Fruit fly (Drosophila melanogaster) whole organism, embryonic: ENCODE measurements around the gene CG9222.

ENCODE experiments used
- CG10431 ChIP-seq: fragments of 200-800 bp; sonication (Bioruptor generic); optimal IDR thresholded peaks from 3 replicates; lab custom pipeline; 2018; ENCODE audit warnings: missing biosample characterization, mild to moderate bottlenecking, missing genetic modification characterization
- CG10462 ChIP-seq: fragments of 200-800 bp; sonication (Bioruptor generic); optimal IDR thresholded peaks from 2 replicates; lab custom pipeline; 2016; ENCODE audit warnings: missing biosample characterization, missing genetic modification characterization
- CG12104 ChIP-seq: fragments of 200-800 bp; sonication (Bioruptor generic); optimal IDR thresholded peaks from 3 replicates; lab custom pipeline; 2016; ENCODE audit warnings: missing biosample characterization, missing genetic modification characterization
- CG13123 ChIP-seq: fragments of 200-800 bp; sonication (Bioruptor generic); optimal IDR thresholded peaks from 2 replicates; lab custom pipeline; 2016; ENCODE audit warnings: missing biosample characterization, missing genetic modification characterization
- CG13624 ChIP-seq: fragments of 200-800 bp; sonication (Bioruptor generic); optimal IDR thresholded peaks from 2 replicates; lab custom pipeline; 2016; ENCODE audit warnings: missing biosample characterization, missing genetic modification characterization
- CG17912 ChIP-seq: fragments of 200-800 bp; sonication (Bioruptor generic); optimal IDR thresholded peaks from 2 replicates; lab custom pipeline; 2018; ENCODE audit warnings: missing biosample characterization, mild to moderate bottlenecking, missing genetic modification characterization
- CG18599 ChIP-seq: fragments of 200-800 bp; sonication (Bioruptor generic); optimal IDR thresholded peaks from 3 replicates; lab custom pipeline; 2017; ENCODE audit warnings: missing biosample characterization, missing genetic modification characterization, mild to moderate bottlenecking, moderate library complexity, missing genetic modification reagents
- CG34376 ChIP-seq: fragments of 200-800 bp; sonication (Bioruptor generic); optimal IDR thresholded peaks from 2 replicates; lab custom pipeline; 2018; ENCODE audit warnings: missing biosample characterization, mild to moderate bottlenecking, missing genetic modification characterization
- CG3847 ChIP-seq: fragments of 200-800 bp; sonication (Bioruptor generic); IDR thresholded peaks from 2 replicates; pipeline ENCODE4 v1.3.6; 2022; ENCODE audit warnings: missing biosample characterization, missing genetic modification characterization
- CG4424 ChIP-seq: fragments of 200-800 bp; sonication (Bioruptor generic); optimal IDR thresholded peaks from 3 replicates; lab custom pipeline; 2016; ENCODE audit warnings: missing biosample characterization, missing genetic modification characterization
- CG4707 ChIP-seq: fragments of 200-800 bp; sonication (Bioruptor generic); optimal IDR thresholded peaks from 2 replicates; lab custom pipeline; 2018; ENCODE audit warnings: missing biosample characterization, mild to moderate bottlenecking, missing genetic modification characterization, moderate library complexity
- CG8290 ChIP-seq, 3 experiments: fragments of 200-800 bp; sonication (Bioruptor generic); optimal IDR thresholded peaks; 2 replicates each; lab custom pipeline; 2016 to 2019; ENCODE audit warnings: missing biosample characterization in 3 of 3, missing genetic modification characterization in 3 of 3, mild to moderate bottlenecking in 2 of 3, moderate library complexity in 1 of 3
- Chrac-16 ChIP-seq: fragments of 200-800 bp; sonication (Bioruptor generic); optimal IDR thresholded peaks from 3 replicates; lab custom pipeline; 2016; ENCODE audit warnings: missing biosample characterization, missing genetic modification characterization
- CrebB ChIP-seq: fragments of 200-800 bp; sonication (Bioruptor generic); optimal IDR thresholded peaks from 3 replicates; lab custom pipeline; 2018; ENCODE audit warnings: missing biosample characterization, mild to moderate bottlenecking, missing genetic modification characterization
- Eip74EF ChIP-seq, 2 experiments: fragments of 200-800 bp in 1 of 2; fragments of >200 bp in 1 of 2; sonication (Bioruptor generic) in 1 of 2; optimal IDR thresholded peaks; 2 replicates each; lab custom pipeline; 2017 to 2019; ENCODE audit warnings: missing biosample characterization in 2 of 2, missing genetic modification characterization in 2 of 2, mild to moderate bottlenecking in 1 of 2, moderate library complexity in 1 of 2
- Fer1 ChIP-seq: fragments of 200-800 bp; sonication (Bioruptor generic); optimal IDR thresholded peaks from 2 replicates; lab custom pipeline; 2017; ENCODE audit warnings: missing biosample characterization, mild to moderate bottlenecking, missing genetic modification characterization
- GATAe ChIP-seq: fragments of 200-800 bp; sonication (Bioruptor generic); conservative IDR thresholded peaks from 2 replicates; pipeline ENCODE4 v1.3.6; 2022; ENCODE audit warnings: missing biosample characterization, missing genetic modification characterization
- H15 ChIP-seq: fragments of 200-800 bp; sonication (Bioruptor generic); IDR thresholded peaks from 3 replicates; pipeline ENCODE4 v1.3.6; 2022; ENCODE audit warnings: missing biosample characterization, missing genetic modification characterization
- Hey ChIP-seq: fragments of 200-800 bp; sonication (Bioruptor generic); optimal IDR thresholded peaks from 3 replicates; lab custom pipeline; 2018; ENCODE audit warnings: missing biosample characterization, mild to moderate bottlenecking, missing genetic modification characterization
- Lhr ChIP-seq: fragments of 200-800 bp; sonication (Bioruptor generic); optimal IDR thresholded peaks from 3 replicates; lab custom pipeline; 2017; ENCODE audit warnings: mild to moderate bottlenecking, missing biosample characterization, missing genetic modification reagents, missing genetic modification characterization
- MTF-1 ChIP-seq: fragments of 200-800 bp; sonication (Bioruptor generic); optimal IDR thresholded peaks from 2 replicates; lab custom pipeline; 2018; ENCODE audit warnings: missing biosample characterization, mild to moderate bottlenecking, missing genetic modification characterization, borderline replicate concordance
- Med ChIP-seq: fragments of 200-800 bp; sonication (Bioruptor generic); peaks from one replicate; lab custom pipeline; 2016; ENCODE audit warnings: missing biosample characterization, missing genetic modification characterization, mild to moderate bottlenecking, inconsistent platforms, moderate library complexity
- Ptx1 ChIP-seq: fragments of 200-800 bp; sonication (Bioruptor generic); IDR thresholded peaks from 2 replicates; pipeline ENCODE4 v1.3.6; 2022; ENCODE audit warnings: missing biosample characterization, missing genetic modification characterization
- Trl ChIP-seq, 3 experiments: fragments of >200 bp in 2 of 3; fragments of 200-800 bp in 1 of 3; sonication (Bioruptor generic) in 1 of 3; optimal IDR thresholded peaks; 2 replicates in 1 of 3; 3 replicates in 2 of 3; lab custom pipeline; 2016 to 2017; ENCODE audit warnings: missing biosample characterization in 1 of 3, missing genetic modification characterization in 1 of 3
- Xbp1 ChIP-seq: fragments of 200-800 bp; sonication (Bioruptor generic); optimal IDR thresholded peaks from 3 replicates; lab custom pipeline; 2016; ENCODE audit warnings: missing biosample characterization, mild to moderate bottlenecking, missing genetic modification characterization
- ato ChIP-seq: fragments of 200-800 bp; sonication (Bioruptor generic); IDR thresholded peaks from 2 replicates; pipeline ENCODE4 v1.3.6; 2022; ENCODE audit warnings: missing biosample characterization, missing genetic modification characterization; ENCODE audit not compliant: partially characterized antibody
- bsh ChIP-seq, 2 experiments: fragments of 200-800 bp; sonication (Bioruptor generic); optimal IDR thresholded peaks; 2 replicates each; lab custom pipeline; 2017 to 2018; ENCODE audit warnings: mild to moderate bottlenecking in 2 of 2, missing biosample characterization in 2 of 2, missing genetic modification characterization in 2 of 2, moderate library complexity in 1 of 2
- chinmo ChIP-seq: fragments of 200-800 bp; sonication (Bioruptor generic); IDR thresholded peaks from 4 replicates; pipeline ENCODE4 v1.3.6; 2022; ENCODE audit warnings: missing biosample characterization, missing genetic modification characterization; ENCODE audit not compliant: partially characterized antibody
- chn ChIP-seq: fragments of 200-800 bp; sonication (Bioruptor generic); optimal IDR thresholded peaks from 2 replicates; lab custom pipeline; 2016; ENCODE audit warnings: missing biosample characterization, missing genetic modification characterization
- cwo ChIP-seq: fragments of 200-800 bp; sonication (Bioruptor generic); optimal IDR thresholded peaks from 3 replicates; lab custom pipeline; 2017; ENCODE audit warnings: missing biosample characterization, missing genetic modification characterization, mild to moderate bottlenecking, moderate library complexity, missing genetic modification reagents
- disco-r ChIP-seq: fragments of 200-800 bp; sonication (Bioruptor generic); optimal IDR thresholded peaks from 2 replicates; lab custom pipeline; 2016; ENCODE audit warnings: missing biosample characterization, missing genetic modification characterization
- dmrt11E ChIP-seq: fragments of 200-800 bp; sonication (Bioruptor generic); optimal IDR thresholded peaks from 3 replicates; lab custom pipeline; 2018; ENCODE audit warnings: missing biosample characterization, mild to moderate bottlenecking, missing genetic modification characterization, moderate library complexity
- ems ChIP-seq: fragments of 200-800 bp; sonication (Bioruptor generic); optimal IDR thresholded peaks from 3 replicates; lab custom pipeline; 2016; ENCODE audit warnings: missing biosample characterization, missing genetic modification characterization
- ftz-f1 ChIP-seq: fragments of 200-800 bp; sonication (Bioruptor generic); optimal IDR thresholded peaks from 2 replicates; lab custom pipeline; 2016; ENCODE audit warnings: missing biosample characterization, missing genetic modification characterization
- grau ChIP-seq: fragments of 200-800 bp; optimal IDR thresholded peaks from 3 replicates; lab custom pipeline; 2019; ENCODE audit warnings: missing biosample characterization, mild to moderate bottlenecking, missing genetic modification characterization, moderate library complexity
- jumu ChIP-seq: fragments of 200-800 bp; sonication (Bioruptor generic); optimal IDR thresholded peaks from 3 replicates; lab custom pipeline; 2016; ENCODE audit warnings: missing biosample characterization, missing genetic modification characterization
- kay ChIP-seq: fragments of 200-800 bp; sonication (Bioruptor generic); optimal IDR thresholded peaks from 2 replicates; lab custom pipeline; 2016; ENCODE audit warnings: missing biosample characterization, missing genetic modification characterization
- kni ChIP-seq: fragments of 200-800 bp; sonication (Bioruptor generic); optimal IDR thresholded peaks from 3 replicates; lab custom pipeline; 2017; ENCODE audit warnings: mild to moderate bottlenecking, missing biosample characterization, missing genetic modification reagents, missing genetic modification characterization
- mirr ChIP-seq: fragments of 200-800 bp; sonication (Bioruptor generic); optimal IDR thresholded peaks from 3 replicates; lab custom pipeline; 2018; ENCODE audit warnings: missing biosample characterization, mild to moderate bottlenecking, missing genetic modification characterization
- mld ChIP-seq: fragments of 200-800 bp; sonication (Bioruptor generic); IDR thresholded peaks from 3 replicates; pipeline ENCODE4 v1.3.6; 2022; ENCODE audit warnings: missing biosample characterization, missing genetic modification characterization; ENCODE audit not compliant: partially characterized antibody
- pita ChIP-seq: fragments of 200-800 bp; sonication (Bioruptor generic); optimal IDR thresholded peaks from 2 replicates; lab custom pipeline; 2017; ENCODE audit warnings: missing biosample characterization, mild to moderate bottlenecking, missing genetic modification characterization
- rib ChIP-seq: fragments of 200-800 bp; sonication (Bioruptor generic); IDR thresholded peaks from 2 replicates; pipeline ENCODE4 v1.3.6; 2022; ENCODE audit warnings: missing biosample characterization, missing genetic modification characterization
- sd ChIP-seq: fragments of 200-800 bp; sonication (Bioruptor generic); optimal IDR thresholded peaks from 3 replicates; lab custom pipeline; 2018; ENCODE audit warnings: missing biosample characterization, mild to moderate bottlenecking, missing genetic modification characterization, moderate library complexity
- sens ChIP-seq: fragments of 200-800 bp; sonication (Bioruptor generic); peaks from one replicate; lab custom pipeline; 2016; ENCODE audit warnings: missing biosample characterization, missing genetic modification characterization
- slp2 ChIP-seq: fragments of 200-800 bp; sonication (Bioruptor generic); optimal IDR thresholded peaks from 2 replicates; lab custom pipeline; 2016; ENCODE audit warnings: missing biosample characterization, missing genetic modification characterization
- sug ChIP-seq: fragments of 200-800 bp; optimal IDR thresholded peaks from 2 replicates; lab custom pipeline; 2019; ENCODE audit warnings: missing biosample characterization, mild to moderate bottlenecking, missing genetic modification characterization, moderate library complexity
- tap ChIP-seq: fragments of 200-800 bp; optimal IDR thresholded peaks from 3 replicates; lab custom pipeline; 2019; ENCODE audit warnings: missing biosample characterization, mild to moderate bottlenecking, missing genetic modification characterization, moderate library complexity
- trh ChIP-seq: fragments of 200-800 bp; sonication (Bioruptor generic); optimal IDR thresholded peaks from 2 replicates; lab custom pipeline; 2016; ENCODE audit warnings: missing biosample characterization, missing genetic modification characterization
- unpg ChIP-seq: fragments of 200-800 bp; sonication (Bioruptor generic); optimal IDR thresholded peaks from 3 replicates; lab custom pipeline; 2018; ENCODE audit warnings: missing biosample characterization, mild to moderate bottlenecking, missing genetic modification characterization, moderate library complexity
- zf30C ChIP-seq: fragments of 200-800 bp; sonication (Bioruptor generic); optimal IDR thresholded peaks from 3 replicates; lab custom pipeline; 2018; ENCODE audit warnings: missing biosample characterization, mild to moderate bottlenecking, missing genetic modification characterization

Gene CG9222

dm6 chr2L:6084694-6085093 lies 46.1 kb upstream of the CG9222 start:
- TF ChIP-seq CG12104 (GFP tag; lab: Kevin White, UChicago) (no peak), ato (GFP tag; lab: Robert Waterston, UW) (no peak), tap (tag; lab: Kevin White, UChicago) (no peak), CG4707 (GFP tag; lab: Kevin White, UChicago) (no peak), ems (GFP tag; lab: Kevin White, UChicago) (no peak), ftz-f1 (GFP tag; lab: Kevin White, UChicago) (no peak), CG34376 (GFP tag; lab: Kevin White, UChicago) (peak; percentile 63), CG4424 (no peak), chn (GFP tag; lab: Kevin White, UChicago) (no peak), Trl (optimal IDR thresholded peaks at IDR 0.05; lab: Kevin White, UChicago) (no peak), Trl (GFP tag; optimal IDR thresholded peaks at IDR 0.05; lab: Kevin White, UChicago) (no peak), CG13123 (GFP tag; lab: Kevin White, UChicago) (no peak), cwo (GFP tag; lab: Kevin White, UChicago) (peak; percentile 67), rib (GFP tag; lab: Robert Waterston, UW) (no peak), Xbp1 (no peak), Eip74EF (GFP tag; optimal IDR thresholded peaks at IDR 0.05; lab: Kevin White, UChicago) (no peak), mld (GFP tag; lab: Robert Waterston, UW) (no peak), zf30C (GFP tag; lab: Kevin White, UChicago) (no peak), Lhr (GFP tag; lab: Kevin White, UChicago) (no peak), Fer1 (GFP tag; lab: Kevin White, UChicago) (no peak), slp2 (GFP tag; lab: Kevin White, UChicago) (no peak), H15 (GFP tag; lab: Robert Waterston, UW) (no peak), unpg (GFP tag; lab: Kevin White, UChicago) (no peak), CG8290 (GFP tag; optimal IDR thresholded peaks at IDR 0.05; lab: Kevin White, UChicago) (no peak), CG8290 (tag; optimal IDR thresholded peaks at IDR 0.05; lab: Kevin White, UChicago) (peak in 1 of 2 experiments; percentile 2), sd (peak; percentile 53), CG10431 (GFP tag; lab: Kevin White, UChicago) (no peak), mirr (GFP tag; lab: Kevin White, UChicago) (peak; percentile 85), sens (GFP tag; lab: Kevin White, UChicago) (no peak), CG3847 (GFP tag; lab: Robert Waterston, UW) (no peak), CG13624 (GFP tag; lab: Kevin White, UChicago) (no peak), CG10462 (no peak), Chrac-16 (GFP tag; lab: Kevin White, UChicago) (no peak), Ptx1 (GFP tag; lab: Robert Waterston, UW) (no peak), CrebB (no peak), trh (no peak), pita (GFP tag; lab: Kevin White, UChicago) (no peak), sug (tag; lab: Kevin White, UChicago) (peak; percentile 63), chinmo (GFP tag; lab: Robert Waterston, UW) (no peak), CG18599 (peak; percentile 19), Med (peak; percentile 63), Hey (tag; lab: Kevin White, UChicago) (peak; percentile 7), kni (GFP tag; lab: Kevin White, UChicago) (no peak), CG17912 (GFP tag; lab: Kevin White, UChicago) (no peak), GATAe (peak; percentile 51; the same call in 1 of the 2 replicates), dmrt11E (tag; lab: Kevin White, UChicago) (no peak), MTF-1 (GFP tag; lab: Kevin White, UChicago) (peak; percentile 38), disco-r (GFP tag; lab: Kevin White, UChicago) (no peak), grau (tag; lab: Kevin White, UChicago) (no peak), bsh (GFP tag; optimal IDR thresholded peaks at IDR 0.05; lab: Kevin White, UChicago) (no peak), kay (GFP tag; lab: Kevin White, UChicago) (no peak), jumu (no peak)
